Worm (Caenorhabditis elegans) whole organism, mixed stage, embryonic: ENCODE results near the gene nrx-1.

Experiments used
- blmp-1 ChIP-seq: fragments of 150-350 bp; optimal IDR thresholded peaks from 2 replicates; lab custom pipeline; 2014; ENCODE audit warnings: missing biosample characterization, missing genetic modification characterization
- ces-1 ChIP-seq: fragments of 150-350 bp; optimal IDR thresholded peaks from 2 replicates; lab custom pipeline; 2014; ENCODE audit warnings: missing biosample characterization, missing genetic modification reagents, missing genetic modification characterization
- cnd-1 ChIP-seq: fragments of 200-800 bp; sonication (Bioruptor generic); optimal IDR thresholded peaks from 2 replicates; lab custom pipeline; 2018; ENCODE audit warnings: mild to moderate bottlenecking, missing genetic modification characterization, missing compliant biosample characterization
- drap-1 ChIP-seq: fragments of 200-800 bp; sonication (Bioruptor generic); optimal IDR thresholded peaks from 3 replicates; lab custom pipeline; 2018; ENCODE audit warnings: mild to moderate bottlenecking, missing genetic modification characterization, missing compliant biosample characterization
- elt-1 ChIP-seq: sonication (generic microtip); optimal IDR thresholded peaks from 2 replicates; lab custom pipeline; 2017; ENCODE audit warnings: missing genetic modification characterization, mild to moderate bottlenecking, missing compliant biosample characterization, antibody characterized with exemption, moderate library complexity, borderline replicate concordance; ENCODE audit not compliant: insufficient read depth
- elt-3 ChIP-seq: fragments of 150-350 bp; optimal IDR thresholded peaks from 2 replicates; lab custom pipeline; 2014; ENCODE audit warnings: missing biosample characterization, missing genetic modification characterization
- lin-32 ChIP-seq: fragments of 200-800 bp; sonication (Bioruptor generic); optimal IDR thresholded peaks from 2 replicates; lab custom pipeline; 2018; ENCODE audit warnings: mild to moderate bottlenecking, missing genetic modification characterization, missing compliant biosample characterization
- nhr-2 ChIP-seq: fragments of 150-350 bp; optimal IDR thresholded peaks from 2 replicates; lab custom pipeline; 2014; ENCODE audit warnings: missing biosample characterization, missing genetic modification characterization
- nhr-76 ChIP-seq: sonication (generic microtip); optimal IDR thresholded peaks from 2 replicates; lab custom pipeline; 2017; ENCODE audit warnings: missing biosample characterization, missing genetic modification characterization
- unc-39 ChIP-seq: fragments of 150-350 bp; optimal IDR thresholded peaks from 2 replicates; lab custom pipeline; 2014; ENCODE audit warnings: missing biosample characterization, missing genetic modification characterization
- unc-62 ChIP-seq: fragments of 150-350 bp; optimal IDR thresholded peaks from 2 replicates; lab custom pipeline; 2014; ENCODE audit warnings: missing biosample characterization, missing genetic modification reagents, missing genetic modification characterization
- ztf-11 ChIP-seq: fragments of 150-350 bp; optimal IDR thresholded peaks from 2 replicates; lab custom pipeline; 2014; ENCODE audit warnings: missing biosample characterization, missing genetic modification characterization

- no peak for TF ChIP-seq cnd-1 (tag; lab: Kevin White, UChicago)
- no peak for TF ChIP-seq nhr-2
- no peak for TF ChIP-seq unc-62 (GFP tag; lab: Kevin White, UChicago)
- TF ChIP-seq elt-1 (tag; lab: Kevin White, UChicago) = no peak
- no peak for TF ChIP-seq elt-3
- no peak for TF ChIP-seq ces-1 (GFP tag; lab: Kevin White, UChicago)
- no peak for TF ChIP-seq ztf-11 (tag; lab: Kevin White, UChicago)
- TF ChIP-seq blmp-1 = no peak
- no peak for TF ChIP-seq unc-39 (tag; lab: Kevin White, UChicago)
- TF ChIP-seq drap-1 (GFP tag; lab: Kevin White, UChicago) = no peak
- TF ChIP-seq lin-32 (GFP tag; lab: Kevin White, UChicago) = no peak
- no peak for TF ChIP-seq nhr-76 (tag; lab: Kevin White, UChicago)
These were observed 63.3 kb downstream of the nrx-1 start for ce11 chrV:10888153-10888552.
